Fruit fly (Drosophila melanogaster): ENCODE results near the gene robo2.

DNA sequence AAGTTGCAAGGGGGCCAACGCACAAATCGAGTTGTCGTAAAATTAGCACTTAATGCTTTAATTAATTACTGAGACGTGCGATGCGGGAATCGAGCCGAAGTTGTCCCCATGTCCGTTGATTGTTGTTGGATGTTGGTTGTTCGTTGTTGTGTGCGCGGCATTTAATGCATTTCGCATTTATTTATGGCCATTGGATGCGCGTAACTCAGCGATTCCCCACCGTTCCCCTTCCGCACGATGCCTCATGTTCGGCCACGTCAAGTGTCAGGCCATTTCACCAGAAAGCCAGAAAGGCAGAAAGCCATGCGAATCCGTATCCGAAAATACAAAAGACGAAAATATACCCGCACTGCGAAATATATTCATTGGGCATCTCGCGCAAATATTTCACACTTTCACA lies 11.2 kb upstream of the robo2 start:
- TF ChIP-seq dsx (GFP tag; optimal IDR thresholded peaks at IDR 0.05; ENCODE audit: poor library complexity, severe bottlenecking) = no peak
- TF ChIP-seq CG16779 (tag; optimal IDR thresholded peaks at IDR 0.05) = no peak
- no peak for TF ChIP-seq CG6854 (GFP tag; optimal IDR thresholded peaks at IDR 0.05)
- TF ChIP-seq CG8119 (GFP tag; IDR thresholded peaks at IDR 0.05) = no peak
- TF ChIP-seq CG6808 (GFP tag; optimal IDR thresholded peaks at IDR 0.05) = no peak
